Worm (Caenorhabditis elegans) whole organism, L2 larva: Measurements from ENCODE around the gene elo-5.

Source experiments
- ceh-82 ChIP-seq: fragments of 150-350 bp; optimal IDR thresholded peaks from 2 replicates; lab custom pipeline; 2014; ENCODE audit warnings: missing biosample characterization, missing genetic modification characterization
- lin-13 ChIP-seq: fragments of 150-350 bp; optimal IDR thresholded peaks from 2 replicates; lab custom pipeline; 2014; ENCODE audit warnings: missing biosample characterization, missing genetic modification reagents, missing genetic modification characterization
- nhr-129 ChIP-seq: fragments of 150-350 bp; optimal IDR thresholded peaks from 2 replicates; lab custom pipeline; 2014; ENCODE audit warnings: missing biosample characterization, missing genetic modification characterization
- unc-62 ChIP-seq: fragments of 150-350 bp; optimal IDR thresholded peaks from 2 replicates; lab custom pipeline; 2014; ENCODE audit warnings: missing biosample characterization, missing genetic modification reagents, missing genetic modification characterization

ce11 chrIV:5367899-5368298 is 9.0 kb downstream of the elo-5 start:
- TF ChIP-seq nhr-129 (tag; lab: Kevin White, UChicago) (no peak), unc-62 (GFP tag; lab: Kevin White, UChicago) (no peak), lin-13 (GFP tag; lab: Kevin White, UChicago) (no peak), ceh-82 (tag; lab: Kevin White, UChicago) (no peak)
